Worm (Caenorhabditis elegans) whole organism, mixed stage, embryonic: ENCODE data around the gene sre-49.

Source experiments
- bed-3 ChIP-seq: fragments of 200-800 bp; sonication (Bioruptor generic); optimal IDR thresholded peaks from 3 replicates; lab custom pipeline; 2018; ENCODE audit warnings: mild to moderate bottlenecking, missing genetic modification characterization, moderate library complexity, missing compliant biosample characterization
- blmp-1 ChIP-seq: fragments of 150-350 bp; optimal IDR thresholded peaks from 2 replicates; lab custom pipeline; 2014; ENCODE audit warnings: missing biosample characterization, missing genetic modification characterization
- ceh-39 ChIP-seq: fragments of 150-350 bp; optimal IDR thresholded peaks from 2 replicates; lab custom pipeline; 2014; ENCODE audit warnings: missing biosample characterization, missing genetic modification characterization
- ceh-43 ChIP-seq: fragments of 200-800 bp; sonication (Bioruptor generic); optimal IDR thresholded peaks from 2 replicates; lab custom pipeline; 2018; ENCODE audit warnings: mild to moderate bottlenecking, missing genetic modification characterization, moderate library complexity, missing compliant biosample characterization
- ceh-83 ChIP-seq: fragments of 200-800 bp; sonication (Bioruptor generic); optimal IDR thresholded peaks from 2 replicates; lab custom pipeline; 2018; ENCODE audit warnings: mild to moderate bottlenecking, missing genetic modification characterization, missing compliant biosample characterization
- ces-1 ChIP-seq: fragments of 150-350 bp; optimal IDR thresholded peaks from 2 replicates; lab custom pipeline; 2014; ENCODE audit warnings: missing biosample characterization, missing genetic modification reagents, missing genetic modification characterization
- cnd-1 ChIP-seq: fragments of 200-800 bp; sonication (Bioruptor generic); optimal IDR thresholded peaks from 2 replicates; lab custom pipeline; 2018; ENCODE audit warnings: mild to moderate bottlenecking, missing genetic modification characterization, missing compliant biosample characterization
- drap-1 ChIP-seq: fragments of 200-800 bp; sonication (Bioruptor generic); optimal IDR thresholded peaks from 3 replicates; lab custom pipeline; 2018; ENCODE audit warnings: mild to moderate bottlenecking, missing genetic modification characterization, missing compliant biosample characterization
- flh-1 ChIP-seq: fragments of 200-800 bp; sonication (Bioruptor generic); optimal IDR thresholded peaks from 2 replicates; lab custom pipeline; 2018; ENCODE audit warnings: mild to moderate bottlenecking, missing genetic modification characterization, moderate library complexity, missing compliant biosample characterization
- hlh-1 ChIP-seq: fragments of 150-350 bp; optimal IDR thresholded peaks from 2 replicates; lab custom pipeline; 2014; ENCODE audit warnings: missing biosample characterization, missing genetic modification reagents, missing genetic modification characterization
- lin-13 ChIP-seq: fragments of 150-350 bp; optimal IDR thresholded peaks from 2 replicates; lab custom pipeline; 2014; ENCODE audit warnings: missing biosample characterization, missing genetic modification characterization
- lin-32 ChIP-seq: fragments of 200-800 bp; sonication (Bioruptor generic); optimal IDR thresholded peaks from 2 replicates; lab custom pipeline; 2018; ENCODE audit warnings: mild to moderate bottlenecking, missing genetic modification characterization, missing compliant biosample characterization
- lsy-2 ChIP-seq: fragments of 150-350 bp; optimal IDR thresholded peaks from 2 replicates; lab custom pipeline; 2014; ENCODE audit warnings: missing biosample characterization, missing genetic modification characterization
- mab-5 ChIP-seq: fragments of 150-350 bp; optimal IDR thresholded peaks from 2 replicates; lab custom pipeline; 2014; ENCODE audit warnings: missing biosample characterization, missing genetic modification characterization
- mep-1 ChIP-seq: fragments of 150-350 bp; optimal IDR thresholded peaks from 2 replicates; lab custom pipeline; 2017; ENCODE audit warnings: missing biosample characterization, missing genetic modification reagents, missing genetic modification characterization, inconsistent platforms
- mls-2 ChIP-seq: sonication (generic microtip); optimal IDR thresholded peaks from 2 replicates; lab custom pipeline; 2016; ENCODE audit warnings: mild to moderate bottlenecking, missing genetic modification characterization, moderate library complexity, missing compliant biosample characterization
- nhr-12 ChIP-seq: fragments of 150-350 bp; optimal IDR thresholded peaks from 2 replicates; lab custom pipeline; 2014; ENCODE audit warnings: missing biosample characterization, missing genetic modification characterization
- nhr-2 ChIP-seq: fragments of 150-350 bp; optimal IDR thresholded peaks from 2 replicates; lab custom pipeline; 2014; ENCODE audit warnings: missing biosample characterization, missing genetic modification characterization
- nhr-237 ChIP-seq: fragments of 150-350 bp; optimal IDR thresholded peaks from 2 replicates; lab custom pipeline; 2014; ENCODE audit warnings: missing biosample characterization, missing genetic modification characterization
- nhr-28 ChIP-seq: fragments of 150-350 bp; optimal IDR thresholded peaks from 2 replicates; lab custom pipeline; 2014; ENCODE audit warnings: missing biosample characterization, missing genetic modification characterization
- nhr-76 ChIP-seq: sonication (generic microtip); optimal IDR thresholded peaks from 2 replicates; lab custom pipeline; 2017; ENCODE audit warnings: missing biosample characterization, missing genetic modification characterization
- pha-4 ChIP-seq: fragments of 150-350 bp; optimal IDR thresholded peaks from 2 replicates; lab custom pipeline; 2018; ENCODE audit warnings: missing biosample characterization, missing genetic modification reagents, missing genetic modification characterization
- sem-2 ChIP-seq: fragments of 200-800 bp; sonication (Bioruptor generic); optimal IDR thresholded peaks from 2 replicates; lab custom pipeline; 2018; ENCODE audit warnings: mild to moderate bottlenecking, missing genetic modification characterization, missing compliant biosample characterization
- snpc-4 ChIP-seq: fragments of 150-350 bp; optimal IDR thresholded peaks from 2 replicates; lab custom pipeline; 2014; ENCODE audit warnings: missing biosample characterization, missing genetic modification characterization
- tbx-8 ChIP-seq: fragments of 200-800 bp; sonication (Bioruptor generic); optimal IDR thresholded peaks from 2 replicates; lab custom pipeline; 2018; ENCODE audit warnings: mild to moderate bottlenecking, missing genetic modification characterization, moderate library complexity, missing compliant biosample characterization
- unc-120 ChIP-seq: sonication (generic microtip); optimal IDR thresholded peaks from 2 replicates; lab custom pipeline; 2017; ENCODE audit warnings: missing genetic modification characterization, missing compliant biosample characterization; ENCODE audit not compliant: poor library complexity, severe bottlenecking
- unc-39 ChIP-seq: fragments of 150-350 bp; optimal IDR thresholded peaks from 2 replicates; lab custom pipeline; 2014; ENCODE audit warnings: missing biosample characterization, missing genetic modification characterization
- unc-62 ChIP-seq: fragments of 150-350 bp; optimal IDR thresholded peaks from 2 replicates; lab custom pipeline; 2014; ENCODE audit warnings: missing biosample characterization, missing genetic modification reagents, missing genetic modification characterization
- zip-8 ChIP-seq: fragments of 150-350 bp; optimal IDR thresholded peaks from 2 replicates; lab custom pipeline; 2014; ENCODE audit warnings: missing biosample characterization, missing genetic modification characterization
- ztf-11 ChIP-seq: fragments of 150-350 bp; optimal IDR thresholded peaks from 2 replicates; lab custom pipeline; 2014; ENCODE audit warnings: missing biosample characterization, missing genetic modification characterization

sre-49 gene

DNA sequence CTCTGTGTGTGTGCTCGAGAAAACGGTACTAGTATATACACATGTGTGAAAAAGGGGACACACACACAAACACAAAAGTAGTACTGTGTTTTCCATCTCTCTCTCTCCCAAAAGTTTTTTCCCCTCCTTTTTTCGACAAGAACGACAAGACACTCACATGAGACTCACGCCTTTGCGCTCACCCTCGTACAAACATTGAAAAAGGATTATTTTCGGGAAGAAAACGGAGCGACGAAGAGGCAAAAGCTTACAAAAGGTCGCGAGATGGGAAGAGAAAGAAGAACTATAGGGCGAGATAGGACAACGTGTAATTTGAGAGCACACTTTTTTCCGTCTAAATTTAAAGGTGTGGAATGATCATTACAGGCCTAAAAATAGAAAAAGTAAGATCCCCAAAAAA lies 31.2 kb downstream of the sre-49 start:
- no peak for TF ChIP-seq flh-1 (GFP tag; lab: Kevin White, UChicago)
- no peak for TF ChIP-seq nhr-237 (tag; lab: Kevin White, UChicago)
- no peak for TF ChIP-seq bed-3
- no peak for TF ChIP-seq blmp-1 (tag; lab: Kevin White, UChicago)
- TF ChIP-seq ceh-43 (GFP tag; lab: Kevin White, UChicago) = no peak
- TF ChIP-seq unc-39 (tag; lab: Kevin White, UChicago) = no peak
- TF ChIP-seq nhr-28 (tag; lab: Kevin White, UChicago) = no peak
- TF ChIP-seq mls-2 = no peak
- no peak for TF ChIP-seq nhr-12 (tag; lab: Kevin White, UChicago)
- no peak for TF ChIP-seq mab-5 (tag; lab: Kevin White, UChicago)
- TF ChIP-seq unc-120 (tag; lab: Kevin White, UChicago) = no peak
- TF ChIP-seq pha-4 (tag; lab: Kevin White, UChicago) = no peak
- no peak for TF ChIP-seq mep-1
- TF ChIP-seq nhr-76 (tag; lab: Kevin White, UChicago) = no peak

DNA sequence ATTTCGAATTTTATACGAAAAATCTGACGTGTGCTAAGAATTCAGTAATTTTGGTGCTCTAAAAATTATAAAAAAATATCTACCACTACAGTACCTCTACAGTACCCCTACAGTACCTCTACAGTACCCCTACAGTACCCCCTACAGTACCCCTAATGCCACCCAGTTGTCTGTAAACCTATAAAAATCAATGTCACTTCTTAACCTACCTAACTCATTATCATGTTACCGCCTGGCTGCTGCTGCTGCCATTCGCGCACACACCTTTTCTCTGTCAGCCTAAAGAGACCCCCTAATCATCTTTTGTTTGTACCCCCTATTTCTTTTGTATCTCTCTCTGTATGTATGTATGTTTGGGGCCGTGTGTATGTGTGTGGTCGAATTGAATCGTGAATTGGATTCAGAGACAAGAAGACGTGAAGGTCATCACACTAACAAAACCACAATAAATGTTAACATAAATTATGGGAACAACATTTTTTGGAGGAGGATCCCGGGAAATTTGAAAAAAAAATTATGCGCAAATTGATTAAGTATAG lies 32.2 kb downstream of the sre-49 start:
- TF ChIP-seq drap-1 (no peak), lsy-2 (tag; lab: Kevin White, UChicago) (peak; percentile 41), pha-4 (tag; lab: Kevin White, UChicago) (no peak), nhr-76 (tag; lab: Kevin White, UChicago) (no peak), unc-120 (tag; lab: Kevin White, UChicago) (no peak)
- TF ChIP-seq, all 35 proteins: peak for 1

DNA sequence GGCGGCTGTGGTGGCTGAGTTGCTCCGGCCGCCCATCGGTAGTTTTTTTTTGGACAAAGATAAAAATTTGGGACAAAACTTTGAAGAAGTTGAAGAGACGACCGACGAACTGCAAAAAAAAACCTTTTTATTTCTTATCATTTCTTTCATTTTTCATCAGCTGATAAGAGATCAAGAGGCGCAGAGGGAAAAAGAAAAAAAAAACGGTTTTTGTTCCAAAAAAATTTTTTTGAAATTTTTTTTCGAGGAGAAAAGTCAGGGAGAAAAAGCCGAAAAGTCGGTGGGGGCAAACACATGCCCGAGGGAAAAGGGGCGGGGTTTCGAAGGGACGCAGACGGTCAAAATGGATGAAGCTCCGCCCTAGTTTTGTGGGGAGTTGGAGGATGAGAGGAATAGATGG lies 33.5 kb downstream of the sre-49 start, which contains the start of gene ras-1:
Gene ras-1 (minus strand): TSS at position 129 of the 400 bp plus-strand sequence.
- TF ChIP-seq lin-32 = no peak
- no peak for TF ChIP-seq tbx-8
- no peak for TF ChIP-seq snpc-4 (tag; lab: Kevin White, UChicago)
- TF ChIP-seq cnd-1 = no peak
- no peak for TF ChIP-seq unc-120 (tag; lab: Kevin White, UChicago)

DNA sequence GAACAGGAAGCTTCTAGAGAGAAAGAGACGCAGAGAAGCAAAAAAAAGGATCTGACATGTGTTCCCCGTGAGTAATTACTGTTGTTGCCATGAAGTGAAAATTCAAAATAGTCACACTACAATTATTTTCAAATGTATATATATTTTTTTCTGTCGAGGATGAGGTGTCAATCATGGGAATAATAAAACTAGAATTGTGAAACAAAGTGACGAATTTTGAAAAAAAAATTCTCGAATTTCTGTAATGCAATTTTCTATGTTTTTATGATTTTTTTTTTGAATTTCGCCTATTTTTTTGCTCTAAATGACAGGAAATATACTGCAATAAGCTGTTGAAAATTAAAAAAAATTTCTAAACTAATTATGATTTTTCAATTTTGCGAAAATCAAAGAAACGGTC lies 34.5 kb downstream of the sre-49 start:
- TF ChIP-seq nhr-28 (tag; lab: Kevin White, UChicago) (no peak), nhr-76 (tag; lab: Kevin White, UChicago) (no peak), unc-39 (tag; lab: Kevin White, UChicago) (no peak), ceh-39 (tag; lab: Kevin White, UChicago) (no peak), flh-1 (GFP tag; lab: Kevin White, UChicago) (no peak), sem-2 (GFP tag; lab: Kevin White, UChicago) (no peak), nhr-12 (tag; lab: Kevin White, UChicago) (no peak), snpc-4 (tag; lab: Kevin White, UChicago) (no peak), zip-8 (tag; lab: Kevin White, UChicago) (no peak), nhr-2 (tag; lab: Kevin White, UChicago) (no peak), ces-1 (GFP tag; lab: Kevin White, UChicago) (no peak), ztf-11 (tag; lab: Kevin White, UChicago) (no peak), drap-1 (no peak), tbx-8 (no peak)

DNA sequence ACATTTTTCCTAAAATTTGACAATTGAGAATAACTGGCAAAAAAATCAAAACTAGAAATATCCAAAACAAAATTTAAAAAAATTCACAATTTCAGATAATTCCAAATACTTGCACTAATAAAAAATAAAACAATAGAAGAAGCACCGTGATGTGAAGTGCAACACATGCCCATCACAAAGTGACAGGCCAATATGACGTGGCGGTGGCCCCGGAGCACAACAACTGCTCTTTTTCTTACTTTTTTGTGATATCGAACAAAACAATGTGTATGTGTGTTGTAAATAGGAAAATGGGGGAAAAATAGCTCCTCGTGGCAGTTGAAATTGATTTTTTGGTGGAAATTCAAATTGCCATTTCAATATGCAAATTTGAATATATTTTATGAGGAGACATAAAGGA lies 35.2 kb downstream of the sre-49 start:
- TF ChIP-seq snpc-4 (tag; lab: Kevin White, UChicago) = no peak
- TF ChIP-seq nhr-237 (tag; lab: Kevin White, UChicago) = no peak
- peak; percentile 97 for TF ChIP-seq hlh-1 (tag; lab: Kevin White, UChicago)
- TF ChIP-seq unc-62 (GFP tag; lab: Kevin White, UChicago) = peak; percentile 89
- TF ChIP-seq lin-13 = no peak
- TF ChIP-seq pha-4 (tag; lab: Kevin White, UChicago) = no peak
- TF ChIP-seq ceh-83 (GFP tag; lab: Kevin White, UChicago) = no peak
- no peak for TF ChIP-seq ceh-43 (GFP tag; lab: Kevin White, UChicago)

DNA sequence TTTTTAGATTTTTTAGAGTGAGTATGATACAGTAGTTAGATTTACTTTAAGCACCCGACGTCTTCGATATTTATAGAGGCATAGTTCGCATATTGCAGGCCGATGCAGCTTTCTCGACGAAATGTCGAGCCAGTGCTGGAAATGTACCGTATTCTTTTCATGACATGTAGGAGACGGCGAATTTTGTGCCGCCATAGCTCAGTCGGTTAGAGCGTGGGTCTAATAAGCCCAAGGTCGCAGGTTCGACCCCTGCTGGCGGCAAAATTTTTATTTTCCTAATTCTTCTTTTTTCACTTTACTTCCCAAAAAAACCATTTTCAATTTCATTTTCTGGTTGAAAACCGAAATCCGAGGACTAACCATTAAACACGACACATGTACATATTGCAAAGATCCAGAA lies 43.6 kb downstream of the sre-49 start:
- TF ChIP-seq unc-62 (GFP tag; lab: Kevin White, UChicago) (no peak), ceh-83 (GFP tag; lab: Kevin White, UChicago) (peak; percentile 52)
